Worm (Caenorhabditis elegans) whole organism, L1 larva: ENCODE data around the gene T05E12.8.

Source experiments
- C04F5.9 ChIP-seq: sonication (generic microtip); optimal IDR thresholded peaks from 2 replicates; lab custom pipeline; 2016; ENCODE audit warnings: missing genetic modification characterization, missing compliant biosample characterization
- aly-2 ChIP-seq: fragments of 150-350 bp; optimal IDR thresholded peaks from 2 replicates; lab custom pipeline; 2014; ENCODE audit warnings: missing biosample characterization, missing genetic modification characterization
- ama-1 ChIP-seq: fragments of 150-350 bp; optimal IDR thresholded peaks from 2 replicates; lab custom pipeline; 2014
- lin-39 ChIP-seq: fragments of 150-350 bp; optimal IDR thresholded peaks from 2 replicates; lab custom pipeline; 2014; ENCODE audit warnings: missing biosample characterization, missing genetic modification reagents, missing genetic modification characterization
- snpc-4 ChIP-seq: fragments of 150-350 bp; optimal IDR thresholded peaks from 2 replicates; lab custom pipeline; 2014; ENCODE audit warnings: missing biosample characterization, missing genetic modification characterization
- unc-130 ChIP-seq: fragments of 150-350 bp; optimal IDR thresholded peaks from 2 replicates; lab custom pipeline; 2017; ENCODE audit warnings: missing biosample characterization, missing genetic modification characterization, inconsistent platforms
- ztf-11 ChIP-seq, 2 experiments: sonication (generic microtip); optimal IDR thresholded peaks; 2 replicates each; lab custom pipeline; 2016 to 2017; ENCODE audit warnings: missing genetic modification characterization in 2 of 2, missing biosample characterization in 1 of 2, missing compliant biosample characterization in 1 of 2
- ztf-4 ChIP-seq: fragments of 150-350 bp; optimal IDR thresholded peaks from 2 replicates; lab custom pipeline; 2014; ENCODE audit warnings: missing biosample characterization, missing genetic modification characterization

DNA sequence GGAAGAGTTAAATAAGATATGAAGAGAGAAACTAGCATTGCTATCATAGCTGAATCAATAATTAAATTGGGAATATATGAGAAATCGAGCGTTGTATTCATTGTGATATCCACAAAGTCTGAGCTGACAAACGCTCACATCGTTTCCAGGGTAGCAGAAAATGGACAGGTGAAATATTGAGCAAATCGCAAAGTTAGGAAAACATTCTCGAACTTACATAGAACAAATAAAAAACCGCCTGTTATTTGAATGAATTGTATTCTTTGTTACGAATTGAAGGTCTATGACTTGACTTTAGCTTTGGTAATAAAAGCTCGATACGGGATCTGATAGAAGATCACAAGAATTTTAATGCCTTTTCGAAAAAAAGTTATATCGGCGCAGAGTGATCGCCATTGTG lies 33.1 kb upstream of the T05E12.8 start, which contains the start of gene srz-94:
- TF ChIP-seq aly-2 (tag; lab: Kevin White, UChicago): no peak
- no peak for TF ChIP-seq ztf-11 (tag; optimal IDR thresholded peaks at IDR 0.05; lab: Kevin White, UChicago)
- no peak for TF ChIP-seq snpc-4 (tag; lab: Kevin White, UChicago)
- TF ChIP-seq unc-130: no peak
- no peak for TF ChIP-seq ztf-4
- TF ChIP-seq lin-39 (tag; lab: Kevin White, UChicago): no peak
- TF ChIP-seq C04F5.9 (tag; lab: Kevin White, UChicago): no peak
- no peak for TF ChIP-seq ama-1 (lab: Kevin White, UChicago)
